Fruit fly (Drosophila melanogaster): Measurements from ENCODE around the gene PIG-F.

The PIG-F gene

DNA sequence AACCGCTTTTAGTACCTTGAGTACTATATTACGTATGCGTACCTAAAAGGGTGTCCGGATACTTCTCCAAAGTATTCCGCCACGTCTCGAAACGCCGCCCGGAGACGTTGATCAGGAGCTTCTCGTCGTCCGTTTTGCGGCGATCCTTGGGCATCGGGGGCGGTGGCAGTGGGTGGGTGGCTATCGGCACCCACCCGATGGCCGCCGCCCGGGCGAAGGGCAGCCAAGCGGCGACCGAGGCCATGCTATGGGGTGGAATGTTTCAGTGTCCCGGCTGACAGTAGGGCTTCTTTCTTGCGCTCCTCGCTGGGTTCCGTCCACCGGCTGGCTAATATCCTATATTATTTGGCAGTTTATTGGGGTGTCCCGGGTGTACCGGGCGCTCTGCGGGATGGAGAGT, 37.8 kb upstream of the PIG-F start:
- TF ChIP-seq CG15710 (tag; optimal IDR thresholded peaks at IDR 0.05) (no peak), CG9948 (tag; optimal IDR thresholded peaks at IDR 0.05) (no peak), CG14655 (GFP tag; optimal IDR thresholded peaks at IDR 0.05) (no peak), fd96Ca (GFP tag; IDR thresholded peaks at IDR 0.05) (no peak)

DNA sequence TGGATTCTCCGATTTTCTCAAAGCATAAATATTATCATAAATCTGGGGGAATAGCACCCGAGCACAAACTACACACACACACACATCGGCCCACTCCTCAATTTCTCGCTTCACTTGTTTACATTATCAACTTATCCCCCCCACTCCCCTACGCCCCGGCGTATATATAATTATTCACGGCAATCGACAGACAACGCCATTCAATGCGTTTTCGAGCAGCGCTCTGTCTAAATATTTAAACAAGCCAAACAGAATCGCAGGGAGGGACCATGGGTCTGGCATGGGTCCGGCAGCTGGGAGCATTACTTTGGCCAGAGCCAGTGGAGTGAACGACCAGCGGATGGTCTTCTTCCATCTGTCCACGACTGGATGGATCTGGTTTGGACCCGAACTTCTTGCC, 36.6 kb upstream of the PIG-F start:
- TF ChIP-seq CG34367 (tag; optimal IDR thresholded peaks at IDR 0.05) = no peak
- peak; percentile 20 for TF ChIP-seq EcR (GFP tag; optimal IDR thresholded peaks at IDR 0.05)

DNA sequence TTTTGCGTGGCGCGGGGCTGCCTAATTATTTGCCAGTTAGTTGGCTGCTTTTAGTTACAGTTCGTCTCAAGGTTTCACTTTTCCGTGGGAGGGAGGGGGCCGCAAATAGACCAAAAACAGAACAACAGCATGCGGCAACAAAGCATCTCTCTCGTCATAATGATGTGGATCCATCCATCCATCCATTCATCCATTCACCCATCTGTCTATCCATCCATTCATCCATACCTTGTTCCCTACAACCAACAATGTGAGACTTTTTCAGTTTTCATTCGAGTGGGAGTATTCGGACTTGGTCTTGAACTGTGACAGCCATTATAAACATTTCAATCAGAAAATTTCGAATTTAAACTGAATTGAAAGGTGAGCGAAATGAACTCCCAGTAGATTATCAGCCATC, 32.9 kb upstream of the PIG-F start:
- TF ChIP-seq fd96Ca (GFP tag; IDR thresholded peaks at IDR 0.05) (no peak), CG17806 (tag; optimal IDR thresholded peaks at IDR 0.05) (no peak)

DNA sequence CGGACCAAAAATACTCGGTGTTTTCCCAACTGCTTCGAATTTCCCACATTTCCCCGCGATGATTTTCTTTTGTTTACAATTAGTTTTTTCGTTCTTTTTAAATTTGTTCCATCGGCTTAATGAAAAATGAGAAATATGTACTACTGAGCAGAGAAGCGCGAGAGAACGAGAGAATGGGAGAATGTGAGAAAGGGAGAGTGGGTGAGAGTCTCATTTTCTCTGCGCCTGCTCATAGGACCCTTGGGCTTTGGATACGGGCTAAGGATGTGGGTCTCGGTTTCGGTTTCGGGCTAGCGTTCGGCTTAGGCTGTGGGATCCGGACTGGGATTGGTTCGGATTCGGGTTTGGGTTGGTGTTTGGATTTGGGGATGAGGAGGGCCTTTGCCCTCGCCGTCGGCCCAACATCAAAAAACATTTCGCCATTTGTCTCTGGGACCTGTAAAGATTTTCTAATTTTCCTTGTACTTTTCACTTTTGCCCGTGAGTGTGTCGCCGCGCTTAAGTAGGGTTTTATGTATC, 31.5 kb upstream of the PIG-F start:
- TF ChIP-seq EcR (GFP tag; optimal IDR thresholded peaks at IDR 0.05) = no peak
- no peak for TF ChIP-seq CG13204 (GFP tag; optimal IDR thresholded peaks at IDR 0.05)
- no peak for TF ChIP-seq CG8301 (tag; optimal IDR thresholded peaks at IDR 0.05)
- no peak for TF ChIP-seq CG12605 (GFP tag; IDR thresholded peaks at IDR 0.05)
- no peak for TF ChIP-seq CG14655 (GFP tag; optimal IDR thresholded peaks at IDR 0.05)
- no peak for TF ChIP-seq CG9948 (tag; optimal IDR thresholded peaks at IDR 0.05)

DNA sequence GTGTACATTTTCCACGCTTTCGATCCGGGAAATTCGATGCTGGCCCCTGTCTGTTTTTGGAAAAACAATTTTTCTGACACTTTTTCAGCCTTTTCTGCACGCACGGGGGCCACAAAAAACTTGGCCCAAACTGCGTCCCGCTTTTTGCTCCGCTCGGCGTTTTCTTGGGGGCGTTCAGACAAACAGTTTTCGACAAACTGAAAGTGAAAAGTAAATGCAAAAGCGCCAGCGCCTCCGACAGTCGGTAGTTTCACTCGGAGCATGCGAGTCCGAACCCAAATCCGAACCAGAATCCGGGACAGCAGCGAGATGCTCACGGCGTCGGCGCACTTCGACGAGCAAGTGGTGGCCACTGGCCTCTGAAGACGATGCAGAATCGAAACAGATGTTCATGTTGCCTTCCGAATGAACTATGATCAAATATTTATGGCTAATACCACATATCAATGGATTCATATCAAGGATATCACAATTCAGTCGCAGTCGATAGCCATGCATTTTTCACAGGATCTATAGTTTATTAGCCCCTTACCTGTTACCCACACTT, 27.8 kb upstream of the PIG-F start, which contains the start of gene Shal:
Gene Shal, minus strand, starts transcription at position 200 of the 547 bp plus-strand sequence.
- TF ChIP-seq CG8301 (tag; optimal IDR thresholded peaks at IDR 0.05) (no peak), CG12605 (GFP tag; IDR thresholded peaks at IDR 0.05) (no peak), EcR (GFP tag; optimal IDR thresholded peaks at IDR 0.05) (no peak), Pif1B (GFP tag; optimal IDR thresholded peaks at IDR 0.05) (no peak), CG13204 (GFP tag; optimal IDR thresholded peaks at IDR 0.05) (no peak), CG32121 (GFP tag; IDR thresholded peaks at IDR 0.05) (no peak), fd96Ca (GFP tag; IDR thresholded peaks at IDR 0.05) (no peak), Snoo (tag; optimal IDR thresholded peaks at IDR 0.05) (no peak), Ets98B (GFP tag; IDR thresholded peaks at IDR 0.05) (no peak), D1 (tag; optimal IDR thresholded peaks at IDR 0.05) (no peak), CG9948 (tag; optimal IDR thresholded peaks at IDR 0.05) (no peak), CG15710 (tag; optimal IDR thresholded peaks at IDR 0.05) (no peak), CG34367 (tag; optimal IDR thresholded peaks at IDR 0.05) (no peak)

DNA sequence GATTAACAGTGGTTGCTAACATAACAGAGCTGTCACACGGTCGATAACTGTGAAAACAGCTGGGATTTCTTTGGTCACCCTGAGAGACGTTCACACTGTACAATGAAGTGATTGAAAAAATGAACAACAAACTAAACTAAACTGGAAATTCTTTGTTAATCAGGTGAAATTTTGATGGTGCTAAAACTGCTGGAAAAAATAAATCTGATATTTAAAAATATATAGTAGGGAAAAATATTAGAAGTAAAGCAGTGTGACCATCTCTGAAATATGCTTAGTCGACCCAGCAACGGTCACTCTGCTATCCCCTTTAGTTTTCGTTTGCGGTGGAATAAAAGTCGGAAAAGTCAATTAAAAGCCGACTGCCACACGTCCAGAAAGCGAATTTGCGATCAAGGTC, 26.3 kb upstream of the PIG-F start, which contains the start of the genes CG9231 and CG9330:
Gene CG9231, minus strand, starts transcription at position 25 of the 400 bp plus-strand sequence.
Gene CG9330, plus strand, starts transcription at position 275 of the 400 bp plus-strand sequence.
- TF ChIP-seq Pif1B (GFP tag; optimal IDR thresholded peaks at IDR 0.05) (no peak), D1 (tag; optimal IDR thresholded peaks at IDR 0.05) (no peak), Snoo (tag; optimal IDR thresholded peaks at IDR 0.05) (no peak), CG8159 (tag; optimal IDR thresholded peaks at IDR 0.05) (peak; percentile 1), Pif1A (GFP tag; optimal IDR thresholded peaks at IDR 0.05) (peak; percentile 31), EcR (GFP tag; optimal IDR thresholded peaks at IDR 0.05) (peak; percentile 14), CG12605 (GFP tag; IDR thresholded peaks at IDR 0.05) (no peak), CG10348 (GFP tag; IDR thresholded peaks at IDR 0.05) (no peak), CG15710 (tag; optimal IDR thresholded peaks at IDR 0.05) (no peak), CG13204 (GFP tag; optimal IDR thresholded peaks at IDR 0.05) (no peak)

DNA sequence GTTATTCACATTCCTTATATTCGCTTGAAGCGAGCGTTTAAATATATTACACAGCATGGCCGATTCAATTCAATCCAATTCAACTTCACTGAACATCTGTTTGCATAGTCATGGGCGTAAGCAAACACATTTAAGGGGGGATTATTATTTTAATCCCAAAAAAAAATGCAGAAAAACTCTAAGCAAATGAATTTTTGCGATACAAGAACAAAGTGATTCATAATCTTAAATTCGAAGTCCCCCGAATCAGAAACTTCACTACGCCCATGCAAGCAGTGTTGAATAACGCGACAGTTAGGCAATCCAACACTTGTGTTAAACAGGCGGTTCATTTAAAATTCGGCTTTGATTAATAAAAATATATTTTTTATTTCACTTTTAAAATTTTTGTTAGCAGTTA, 21.8 kb upstream of the PIG-F start, which contains the start of gene CG14100:
Gene CG14100, minus strand, starts transcription at position 103 of the 400 bp plus-strand sequence.
- TF ChIP-seq CG32121 (GFP tag; IDR thresholded peaks at IDR 0.05) = peak; percentile 100
- peak; percentile 100 for TF ChIP-seq CG8159 (tag; optimal IDR thresholded peaks at IDR 0.05)
- TF ChIP-seq D1 (tag; optimal IDR thresholded peaks at IDR 0.05) = peak; percentile 100
- TF ChIP-seq Snoo (tag; optimal IDR thresholded peaks at IDR 0.05) = peak; percentile 100
- TF ChIP-seq CG10348 (GFP tag; IDR thresholded peaks at IDR 0.05) = peak; percentile 100
- TF ChIP-seq CG9948 (tag; optimal IDR thresholded peaks at IDR 0.05) = peak; percentile 100
- peak; percentile 100 for TF ChIP-seq Pif1A (GFP tag; optimal IDR thresholded peaks at IDR 0.05)
- TF ChIP-seq CG14655 (GFP tag; optimal IDR thresholded peaks at IDR 0.05) = peak; percentile 100
- peak; percentile 100 for TF ChIP-seq CG8301 (tag; optimal IDR thresholded peaks at IDR 0.05)
- peak; percentile 100 for TF ChIP-seq CG34367 (tag; optimal IDR thresholded peaks at IDR 0.05)
- peak; percentile 100 for TF ChIP-seq Ets98B (GFP tag; IDR thresholded peaks at IDR 0.05)
- TF ChIP-seq gl (tag; optimal IDR thresholded peaks at IDR 0.05) = peak; percentile 100
- peak; percentile 100 for TF ChIP-seq Pif1B (GFP tag; optimal IDR thresholded peaks at IDR 0.05)
- TF ChIP-seq fd96Ca (GFP tag; IDR thresholded peaks at IDR 0.05) = peak; percentile 100
- TF ChIP-seq rn (GFP tag; IDR thresholded peaks at IDR 0.05) = peak; percentile 100
- TF ChIP-seq EcR (GFP tag; optimal IDR thresholded peaks at IDR 0.05) = no peak
- peak; percentile 100 for TF ChIP-seq CG13204 (GFP tag; optimal IDR thresholded peaks at IDR 0.05)
- TF ChIP-seq CG4496 (GFP tag; IDR thresholded peaks at IDR 0.05) = peak; percentile 100
- TF ChIP-seq CG15710 (tag; optimal IDR thresholded peaks at IDR 0.05) = peak; percentile 100
- peak; percentile 100 for TF ChIP-seq CG12605 (GFP tag; IDR thresholded peaks at IDR 0.05)
- peak; percentile 100 for TF ChIP-seq CG17806 (tag; optimal IDR thresholded peaks at IDR 0.05)

Data from whole organism, pupa.